Fruit fly (Drosophila melanogaster): ENCODE results near the gene js.
A peak's percentile ranks its signal among the peaks of the same experiment; 100 is the strongest.

The js gene

DNA sequence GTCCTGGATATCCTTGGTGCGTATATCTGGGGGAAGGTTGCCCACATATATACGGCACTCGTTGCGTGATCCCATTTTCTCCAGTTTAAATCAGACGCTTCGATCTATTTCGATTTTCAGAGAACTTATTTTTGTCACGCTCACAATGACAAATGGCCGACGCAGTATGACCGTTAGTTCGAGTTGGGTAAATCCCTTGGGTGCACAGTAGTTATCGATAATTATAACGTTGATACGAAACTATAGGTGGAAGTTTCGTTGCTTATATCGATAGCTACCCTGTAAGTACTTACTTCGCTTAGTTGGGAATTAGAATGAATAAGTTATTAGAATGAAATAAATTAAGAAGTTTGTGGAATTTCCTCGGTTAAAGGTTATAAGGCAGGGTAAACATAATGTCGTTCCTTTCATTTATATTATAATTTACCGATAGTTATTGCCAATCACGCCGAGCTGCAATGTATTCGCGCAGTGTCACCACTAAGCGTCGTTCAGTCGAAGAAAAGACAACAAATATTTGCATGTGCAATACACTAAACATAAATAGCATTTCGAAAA is 26.2 kb downstream of the js start, which contains the start of the genes SF2 and pad (continued):
- TF ChIP-seq Hr39 (optimal IDR thresholded peaks at IDR 0.05) (no peak), HHEX (GFP tag; optimal IDR thresholded peaks at IDR 0.05) (peak; percentile 64), CG9797 (GFP tag; optimal IDR thresholded peaks at IDR 0.05) (peak; percentile 89), Atf6 (GFP tag; IDR thresholded peaks at IDR 0.05) (peak; percentile 60; the same call in 1 of the 2 replicates), amos (GFP tag; IDR thresholded peaks at IDR 0.05; ENCODE audit: partially characterized antibody) (peak; percentile 88), Ravus (GFP tag; IDR thresholded peaks at IDR 0.05) (peak; percentile 29), toy (GFP tag; IDR thresholded peaks at IDR 0.05) (no peak), CG6765 (GFP tag; optimal IDR thresholded peaks at IDR 0.05) (peak; percentile 20), ap (GFP tag; IDR thresholded peaks at IDR 0.05) (no peak), cwo (GFP tag; optimal IDR thresholded peaks at IDR 0.05) (peak; percentile 34), sc (optimal IDR thresholded peaks at IDR 0.05) (no peak), sc (GFP tag; optimal IDR thresholded peaks at IDR 0.05) (peak; percentile 34), CG11247 (GFP tag; IDR thresholded peaks at IDR 0.05) (peak; percentile 64; the same call in 1 of the 2 replicates), Oaz (GFP tag; IDR thresholded peaks at IDR 0.05) (peak; percentile 55), Dad (GFP tag; optimal IDR thresholded peaks at IDR 0.05) (peak; percentile 66), CG7987 (GFP tag; optimal IDR thresholded peaks at IDR 0.05) (no peak), ken (GFP tag; IDR thresholded peaks at IDR 0.05) (peak; percentile 55; the same call in 1 of the 3 replicates), jing (GFP tag; optimal IDR thresholded peaks at IDR 0.05) (peak; percentile 32), CG14667 (GFP tag; IDR thresholded peaks at IDR 0.05) (no peak), wek (GFP tag; optimal IDR thresholded peaks at IDR 0.05) (no peak), Sin3A (optimal IDR thresholded peaks at IDR 0.05) (peak; percentile 96), pan (optimal IDR thresholded peaks at IDR 0.05) (no peak), pan (GFP tag; optimal IDR thresholded peaks at IDR 0.05 in 1 of 2, IDR thresholded peaks at IDR 0.05 in 1 of 2) (peak in 1 of 2 experiments; percentile 69), CG6683 (GFP tag; optimal IDR thresholded peaks at IDR 0.05) (peak; percentile 14), CG12155 (GFP tag; optimal IDR thresholded peaks at IDR 0.05) (peak; percentile 81), CG5180 (GFP tag; optimal IDR thresholded peaks at IDR 0.05) (peak; percentile 31), CG18764 (GFP tag; optimal IDR thresholded peaks at IDR 0.05) (peak; percentile 72), CG7357 (GFP tag; IDR thresholded peaks at IDR 0.05) (peak; percentile 57; the same call in 2 of the 3 replicates), danr (GFP tag; IDR thresholded peaks at IDR 0.05) (peak; percentile 54; the same call in 1 of the 2 replicates), GATAe (GFP tag; conservative IDR thresholded peaks at IDR 0.05) (no peak), CG1832 (GFP tag; optimal IDR thresholded peaks at IDR 0.05) (no peak), CG17612 (GFP tag; IDR thresholded peaks at IDR 0.05) (no peak), CG6854 (GFP tag; optimal IDR thresholded peaks at IDR 0.05) (no peak), Dp (GFP tag; optimal IDR thresholded peaks at IDR 0.05) (peak; percentile 29), CG17359 (tag; optimal IDR thresholded peaks at IDR 0.05) (peak; percentile 67), Hmr (GFP tag; optimal IDR thresholded peaks at IDR 0.05) (peak; percentile 79), Dip2 (GFP tag; IDR thresholded peaks at IDR 0.05) (no peak), MBD-R2 (GFP tag; IDR thresholded peaks at IDR 0.05) (peak; percentile 74), CG43689 (GFP tag; IDR thresholded peaks at IDR 0.05) (no peak), Neu2 (GFP tag; optimal IDR thresholded peaks at IDR 0.05; ENCODE audit: borderline replicate concordance) (no peak), Ptx1 (GFP tag; IDR thresholded peaks at IDR 0.05) (peak; percentile 81), CG8089 (GFP tag; optimal IDR thresholded peaks at IDR 0.05) (peak; percentile 54), twi (tag; optimal IDR thresholded peaks at IDR 0.05) (peak; percentile 72), Kr (GFP tag; optimal IDR thresholded peaks at IDR 0.05) (no peak), CG13424 (tag; optimal IDR thresholded peaks at IDR 0.05) (peak; percentile 84), CG12769 (tag; optimal IDR thresholded peaks at IDR 0.05) (peak; percentile 55), gcm (GFP tag; optimal IDR thresholded peaks at IDR 0.05) (peak; percentile 54), hth (optimal IDR thresholded peaks at IDR 0.05) (no peak), CG3995 (GFP tag; optimal IDR thresholded peaks at IDR 0.05) (peak; percentile 62), CG11695 (GFP tag; IDR thresholded peaks at IDR 0.05) (peak; percentile 40; the same call in 1 of the 3 replicates), kay (GFP tag; optimal IDR thresholded peaks at IDR 0.05) (peak; percentile 65), CG8281 (tag; optimal IDR thresholded peaks at IDR 0.05) (peak; percentile 12)
